Worm (Caenorhabditis elegans) whole organism, L4 larva: ENCODE data around the gene C50D2.1.
A peak's percentile ranks its signal among the peaks of the same experiment; 100 is the strongest.

Experiments used
- D1046.2 ChIP-seq: fragments of 200-800 bp; sonication (Bioruptor generic); IDR thresholded peaks from 2 replicates; pipeline ENCODE4 v1.3.6; 2022; ENCODE audit warnings: missing genetic modification characterization, missing compliant biosample characterization
- F26F4.8 ChIP-seq: fragments of 200-800 bp; sonication (Bioruptor generic); conservative IDR thresholded peaks from 2 replicates; pipeline ENCODE4 v1.3.6; 2022; ENCODE audit warnings: missing genetic modification characterization, missing compliant biosample characterization
- F44E2.7 ChIP-seq: fragments of 200-800 bp; sonication (Bioruptor generic); IDR thresholded peaks from 2 replicates; pipeline ENCODE4 v2.1.2; 2022; ENCODE audit warnings: missing genetic modification characterization, missing compliant biosample characterization
- T20F7.1 ChIP-seq: fragments of 200-800 bp; sonication (Bioruptor generic); optimal IDR thresholded peaks from 2 replicates; lab custom pipeline; 2018; ENCODE audit warnings: mild to moderate bottlenecking, missing genetic modification characterization, missing compliant biosample characterization
- T26A8.4 ChIP-seq: fragments of 200-800 bp; sonication (Bioruptor generic); IDR thresholded peaks from 2 replicates; pipeline ENCODE4 v1.3.6; 2022; ENCODE audit warnings: missing genetic modification characterization, missing compliant biosample characterization
- Y105C5A.15 ChIP-seq: fragments of 200-800 bp; sonication (Bioruptor generic); IDR thresholded peaks from 2 replicates; pipeline ENCODE4 v1.3.6; 2022; ENCODE audit warnings: missing genetic modification characterization, missing compliant biosample characterization
- Y5F2A.4 ChIP-seq: fragments of 200-800 bp; sonication (Bioruptor generic); optimal IDR thresholded peaks from 2 replicates; lab custom pipeline; 2018; ENCODE audit warnings: mild to moderate bottlenecking, missing genetic modification characterization, missing compliant biosample characterization
- aha-1 ChIP-seq: fragments of 150-350 bp; peaks from one replicate; lab custom pipeline; 2014; ENCODE audit warnings: missing biosample characterization, missing genetic modification characterization
- ama-1 ChIP-seq: fragments of 150-350 bp; optimal IDR thresholded peaks from 2 replicates; lab custom pipeline; 2014; ENCODE audit warnings: inconsistent platforms, mixed read lengths
- ceh-44 ChIP-seq: fragments of 200-800 bp; sonication (Bioruptor generic); IDR thresholded peaks from 2 replicates; pipeline ENCODE4 v1.3.6; 2022; ENCODE audit warnings: missing genetic modification reagents, missing genetic modification characterization, missing compliant biosample characterization
- ceh-62 ChIP-seq: sonication (generic microtip); optimal IDR thresholded peaks from 2 replicates; lab custom pipeline; 2017; ENCODE audit warnings: missing biosample characterization, missing genetic modification characterization
- ceh-82 ChIP-seq: sonication (generic microtip); optimal IDR thresholded peaks from 2 replicates; lab custom pipeline; 2017; ENCODE audit warnings: missing biosample characterization, missing genetic modification characterization
- ces-1 ChIP-seq: fragments of 150-350 bp; sonication (generic microtip); optimal IDR thresholded peaks from 4 replicates; lab custom pipeline; 2014; ENCODE audit warnings: missing biosample characterization, missing genetic modification reagents, missing genetic modification characterization
- ctbp-1 ChIP-seq: fragments of 200-800 bp; sonication (Bioruptor generic); IDR thresholded peaks from 2 replicates; pipeline ENCODE4 v1.3.6; 2022; ENCODE audit warnings: missing genetic modification reagents, missing genetic modification characterization, missing compliant biosample characterization
- daf-19 ChIP-seq: fragments of 200-800 bp; sonication (Bioruptor generic); conservative IDR thresholded peaks from 2 replicates; pipeline ENCODE4 v1.3.6; 2022; ENCODE audit warnings: missing genetic modification characterization, missing compliant biosample characterization
- daf-8 ChIP-seq: fragments of 200-800 bp; sonication (Bioruptor generic); IDR thresholded peaks from 2 replicates; pipeline ENCODE4 v1.3.6; 2022; ENCODE audit warnings: missing genetic modification characterization, missing compliant biosample characterization
- dmd-6 ChIP-seq: fragments of 200-800 bp; sonication (Bioruptor generic); IDR thresholded peaks from 2 replicates; pipeline ENCODE4 v1.3.6; 2022; ENCODE audit warnings: missing genetic modification reagents, missing genetic modification characterization, missing compliant biosample characterization
- dpl-1 ChIP-seq: fragments of 150-350 bp; optimal IDR thresholded peaks from 2 replicates; lab custom pipeline; 2014; ENCODE audit warnings: missing biosample characterization, missing genetic modification reagents, missing genetic modification characterization
- dve-1 ChIP-seq: sonication (generic microtip); optimal IDR thresholded peaks from 2 replicates; lab custom pipeline; 2017; ENCODE audit warnings: antibody characterized with exemption, mild to moderate bottlenecking, missing genetic modification characterization, missing compliant biosample characterization; ENCODE audit not compliant: insufficient read depth
- fos-1 ChIP-seq: fragments of 150-350 bp; optimal IDR thresholded peaks from 2 replicates; lab custom pipeline; 2014; ENCODE audit warnings: missing biosample characterization, missing genetic modification characterization
- gei-8 ChIP-seq: fragments of 200-800 bp; sonication (Bioruptor generic); optimal IDR thresholded peaks from 2 replicates; lab custom pipeline; 2018; ENCODE audit warnings: mild to moderate bottlenecking, missing genetic modification characterization, missing compliant biosample characterization
- hlh-11 ChIP-seq: fragments of 200-800 bp; sonication (Bioruptor generic); optimal IDR thresholded peaks from 2 replicates; lab custom pipeline; 2018; ENCODE audit warnings: mild to moderate bottlenecking, missing genetic modification characterization, missing compliant biosample characterization
- hlh-30 ChIP-seq: sonication (generic microtip); optimal IDR thresholded peaks from 2 replicates; lab custom pipeline; 2017; ENCODE audit warnings: antibody characterized with exemption, mild to moderate bottlenecking, missing genetic modification characterization, missing compliant biosample characterization; ENCODE audit not compliant: insufficient read depth
- lin-1 ChIP-seq: fragments of 200-800 bp; sonication (Bioruptor generic); IDR thresholded peaks from 2 replicates; pipeline ENCODE4 v1.3.6; 2022; ENCODE audit warnings: missing genetic modification reagents, missing genetic modification characterization, missing compliant biosample characterization
- lin-29 ChIP-seq: fragments of 200-800 bp; sonication (Bioruptor generic); IDR thresholded peaks from 2 replicates; pipeline ENCODE4 v1.3.6; 2022; ENCODE audit warnings: missing genetic modification reagents, missing genetic modification characterization, missing compliant biosample characterization
- lin-38 ChIP-seq: fragments of 200-800 bp; sonication (Bioruptor generic); IDR thresholded peaks from 2 replicates; pipeline ENCODE4 v1.3.6; 2022; ENCODE audit warnings: missing genetic modification reagents, missing genetic modification characterization, missing compliant biosample characterization
- lir-3 ChIP-seq: sonication (generic microtip); optimal IDR thresholded peaks from 2 replicates; lab custom pipeline; 2016; ENCODE audit warnings: mild to moderate bottlenecking, missing genetic modification characterization, missing compliant biosample characterization
- mdl-1 ChIP-seq, 2 experiments: fragments of 150-350 bp in 1 of 2; sonication (generic microtip) in 1 of 2; optimal IDR thresholded peaks; 2 replicates each; lab custom pipeline; 2014 to 2017; ENCODE audit warnings: missing biosample characterization in 2 of 2, missing genetic modification characterization in 2 of 2
- mdt-29 ChIP-seq: fragments of 200-800 bp; sonication (Bioruptor generic); IDR thresholded peaks from 2 replicates; pipeline ENCODE4 v1.3.6; 2022; ENCODE audit warnings: missing genetic modification reagents, missing genetic modification characterization, missing compliant biosample characterization
- mes-2 ChIP-seq: sonication (generic microtip); optimal IDR thresholded peaks from 2 replicates; lab custom pipeline; 2016; ENCODE audit warnings: missing genotype, mild to moderate bottlenecking, missing genetic modification characterization, missing compliant biosample characterization; ENCODE audit not compliant: poor library complexity, severe bottlenecking
- mxl-2 ChIP-seq: fragments of 200-800 bp; sonication (Bioruptor generic); conservative IDR thresholded peaks from 2 replicates; pipeline ENCODE4 v1.3.6; 2022; ENCODE audit warnings: missing genetic modification reagents, missing genetic modification characterization, missing compliant biosample characterization
- nhr-11 ChIP-seq: fragments of 150-350 bp; optimal IDR thresholded peaks from 2 replicates; lab custom pipeline; 2014; ENCODE audit warnings: missing biosample characterization, missing genetic modification characterization
- nhr-237 ChIP-seq: sonication (generic microtip); optimal IDR thresholded peaks from 2 replicates; lab custom pipeline; 2017; ENCODE audit warnings: missing biosample characterization, missing genetic modification characterization
- nhr-6 ChIP-seq: fragments of 150-350 bp; optimal IDR thresholded peaks from 2 replicates; lab custom pipeline; 2014; ENCODE audit warnings: missing biosample characterization, missing genetic modification characterization
- nhr-76 ChIP-seq: fragments of 150-350 bp; optimal IDR thresholded peaks from 2 replicates; lab custom pipeline; 2014; ENCODE audit warnings: missing biosample characterization, missing genetic modification characterization
- php-3 ChIP-seq: fragments of 200-800 bp; sonication (Bioruptor generic); IDR thresholded peaks from 2 replicates; pipeline ENCODE4 v1.3.6; 2022; ENCODE audit warnings: missing genetic modification reagents, missing genetic modification characterization, missing compliant biosample characterization
- pqm-1 ChIP-seq: sonication (generic microtip); optimal IDR thresholded peaks from 2 replicates; lab custom pipeline; 2017; ENCODE audit warnings: missing biosample characterization, missing genetic modification characterization
- sdz-12 ChIP-seq: fragments of 200-800 bp; sonication (Bioruptor generic); optimal IDR thresholded peaks from 2 replicates; lab custom pipeline; 2018; ENCODE audit warnings: mild to moderate bottlenecking, missing genetic modification characterization, missing compliant biosample characterization
- snpc-1.2 ChIP-seq: fragments of 200-800 bp; sonication (Bioruptor generic); IDR thresholded peaks from 2 replicates; pipeline ENCODE4 v1.3.6; 2022; ENCODE audit warnings: missing genetic modification reagents, missing genetic modification characterization, missing compliant biosample characterization
- spr-3 ChIP-seq: fragments of 200-800 bp; sonication (Bioruptor generic); optimal IDR thresholded peaks from 2 replicates; lab custom pipeline; 2018; ENCODE audit warnings: mild to moderate bottlenecking, missing genetic modification characterization, missing compliant biosample characterization
- unc-39 ChIP-seq: sonication (generic microtip); optimal IDR thresholded peaks from 2 replicates; lab custom pipeline; 2017; ENCODE audit warnings: missing biosample characterization, missing genetic modification characterization
- unc-62 ChIP-seq, 3 experiments: fragments of 150-350 bp in 1 of 3; sonication (generic microtip); optimal IDR thresholded peaks in 2 of 3; peaks in 1 of 3; 1 replicate in 1 of 3; 2 replicates in 2 of 3; lab custom pipeline; 2014 to 2017; ENCODE audit warnings: missing biosample characterization in 3 of 3, missing genetic modification characterization in 3 of 3, missing genetic modification reagents in 3 of 3, missing genotype in 1 of 3
- vab-7 ChIP-seq: fragments of 200-800 bp; sonication (Bioruptor generic); IDR thresholded peaks from 2 replicates; pipeline ENCODE4 v1.3.6; 2022; ENCODE audit warnings: missing genetic modification reagents, missing genetic modification characterization, missing compliant biosample characterization
- zfp-2 ChIP-seq: sonication (generic microtip); optimal IDR thresholded peaks from 2 replicates; lab custom pipeline; 2016; ENCODE audit warnings: mild to moderate bottlenecking, missing genetic modification characterization, missing compliant biosample characterization
- zip-11 ChIP-seq: fragments of 200-800 bp; sonication (Bioruptor generic); IDR thresholded peaks from 2 replicates; pipeline ENCODE4 v1.3.6; 2022; ENCODE audit warnings: missing genetic modification characterization, missing compliant biosample characterization
- zip-2 ChIP-seq: fragments of 150-350 bp; optimal IDR thresholded peaks from 2 replicates; lab custom pipeline; 2014; ENCODE audit warnings: missing biosample characterization, missing genetic modification characterization

Gene C50D2.1

DNA sequence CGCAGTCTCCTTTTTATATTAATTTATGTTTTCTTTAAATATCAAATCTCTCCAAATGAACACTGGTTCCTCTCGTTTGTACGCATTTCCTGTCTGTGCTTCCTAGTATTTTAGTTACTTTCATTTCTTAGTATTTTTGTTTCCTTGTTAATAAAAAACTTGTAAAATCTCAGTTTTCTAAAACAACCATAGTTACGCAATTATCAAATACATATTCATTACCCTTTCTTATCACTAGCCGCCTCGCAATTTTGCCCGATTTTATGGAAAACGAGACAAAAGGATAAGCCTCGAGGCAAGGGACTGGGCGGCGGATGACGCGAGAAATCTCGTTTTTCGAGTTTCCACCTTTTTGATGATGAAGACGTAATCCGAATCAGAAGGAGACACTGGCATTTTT is at the start of gene C50D2.1:
Gene C50D2.1 (plus strand): TSS at position 301 of the 400 bp plus-strand sequence.
- peak; percentile 16 for TF ChIP-seq aha-1 (tag; lab: Kevin White, UChicago)
- TF ChIP-seq Y5F2A.4, result no peak

DNA sequence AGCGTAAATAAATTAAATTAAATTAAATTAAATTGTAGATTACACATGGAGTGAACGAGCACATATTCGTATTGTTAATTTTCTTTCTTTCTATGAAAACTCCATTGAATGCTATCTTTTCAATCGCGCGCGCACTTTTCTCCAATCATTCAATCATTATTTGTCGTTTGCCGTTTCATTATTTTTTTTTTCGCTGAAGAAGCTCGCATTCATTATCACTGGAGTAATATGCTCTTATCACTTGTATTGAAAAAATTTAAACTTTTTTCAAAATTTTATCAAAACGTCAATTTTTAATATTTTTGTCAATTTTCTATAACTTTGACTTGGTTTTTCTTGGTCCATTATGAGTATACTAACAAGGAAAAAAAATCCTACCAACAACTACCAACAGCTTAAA is 45.9 kb upstream of the C50D2.1 start:
- no peak for TF ChIP-seq mdl-1 (tag; optimal IDR thresholded peaks at IDR 0.05; lab: Kevin White, UChicago)
- TF ChIP-seq D1046.2 (GFP tag; lab: Robert Waterston, UW), result no peak
- TF ChIP-seq aha-1 (tag; lab: Kevin White, UChicago), result no peak
- no peak for TF ChIP-seq mdt-29
- TF ChIP-seq sdz-12, result no peak
- no peak for TF ChIP-seq unc-39 (tag; lab: Kevin White, UChicago)
- TF ChIP-seq pqm-1 (tag; lab: Kevin White, UChicago), result peak; percentile 31
- TF ChIP-seq mxl-2 (GFP tag; lab: Robert Waterston, UW), result no peak
- TF ChIP-seq F26F4.8 (GFP tag; lab: Robert Waterston, UW), result no peak
- TF ChIP-seq lin-29 (GFP tag; lab: Robert Waterston, UW), result no peak
- no peak for TF ChIP-seq ceh-82
- no peak for TF ChIP-seq hlh-30 (tag; lab: Kevin White, UChicago)
- TF ChIP-seq nhr-11 (tag; lab: Kevin White, UChicago), result no peak
- no peak for TF ChIP-seq lir-3 (tag; lab: Kevin White, UChicago)
- TF ChIP-seq php-3 (GFP tag; lab: Robert Waterston, UW), result no peak
- TF ChIP-seq dmd-6 (GFP tag; lab: Robert Waterston, UW), result peak; percentile 32; the same call in 1 of the 2 replicates
- TF ChIP-seq T26A8.4 (GFP tag; lab: Robert Waterston, UW), result no peak
- TF ChIP-seq ama-1 (lab: Kevin White, UChicago), result no peak
- no peak for TF ChIP-seq ces-1 (GFP tag; lab: Kevin White, UChicago)
- no peak for TF ChIP-seq mes-2
- peak; percentile 13 for TF ChIP-seq dve-1 (tag; lab: Kevin White, UChicago)
- TF ChIP-seq fos-1 (tag; lab: Kevin White, UChicago), result no peak
- TF ChIP-seq zip-2 (tag; lab: Kevin White, UChicago), result no peak
- no peak for TF ChIP-seq nhr-237 (tag; lab: Kevin White, UChicago)

DNA sequence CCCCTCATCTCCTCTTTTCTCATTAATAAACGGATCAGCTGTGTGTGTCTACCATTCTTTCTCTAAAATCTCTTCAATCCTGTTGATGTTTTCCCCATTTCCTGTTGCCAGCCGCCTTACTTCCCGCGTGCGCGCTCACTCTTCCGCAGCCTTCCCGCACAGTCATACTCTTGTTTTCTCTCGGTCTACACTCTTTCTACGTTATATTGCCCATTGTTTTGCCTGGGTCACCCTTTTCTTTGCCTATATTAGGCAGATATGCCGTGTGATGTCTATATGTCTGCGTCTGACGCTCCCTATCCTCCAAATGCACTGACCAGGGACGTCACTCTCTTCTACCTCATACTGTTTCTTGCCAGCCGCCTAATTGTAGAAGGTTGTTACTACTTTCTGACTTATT is 45.0 kb upstream of the C50D2.1 start:
- no peak for TF ChIP-seq zfp-2
- TF ChIP-seq ctbp-1 (GFP tag; lab: Robert Waterston, UW), result no peak
- no peak for TF ChIP-seq snpc-1.2 (GFP tag; lab: Robert Waterston, UW)
- no peak for TF ChIP-seq unc-39 (tag; lab: Kevin White, UChicago)
- no peak for TF ChIP-seq lin-1 (GFP tag; lab: Robert Waterston, UW)
- peak; percentile 82 for TF ChIP-seq hlh-11 (tag; lab: Kevin White, UChicago)
- TF ChIP-seq nhr-11 (tag; lab: Kevin White, UChicago), result peak; percentile 2
- no peak for TF ChIP-seq zip-2 (tag; lab: Kevin White, UChicago)
- TF ChIP-seq aha-1 (tag; lab: Kevin White, UChicago), result peak; percentile 86
- TF ChIP-seq daf-19, result no peak
- TF ChIP-seq ceh-44 (GFP tag; lab: Robert Waterston, UW), result no peak
- TF ChIP-seq zip-11 (GFP tag; lab: Robert Waterston, UW), result no peak
- no peak for TF ChIP-seq dmd-6 (GFP tag; lab: Robert Waterston, UW)
- peak in 1 of 2 experiments; percentile 57 for TF ChIP-seq unc-62 (GFP tag; optimal IDR thresholded peaks at IDR 0.05 in 1 of 2; lab: Kevin White, UChicago)
- no peak for TF ChIP-seq unc-62 (tag; optimal IDR thresholded peaks at IDR 0.05; lab: Kevin White, UChicago)
- no peak for TF ChIP-seq spr-3 (GFP tag; lab: Kevin White, UChicago)
- no peak for TF ChIP-seq Y105C5A.15 (GFP tag; lab: Robert Waterston, UW)
- no peak for TF ChIP-seq lin-29 (GFP tag; lab: Robert Waterston, UW)
- no peak for TF ChIP-seq mes-2
- no peak for TF ChIP-seq nhr-237 (tag; lab: Kevin White, UChicago)
- TF ChIP-seq nhr-6 (tag; lab: Kevin White, UChicago), result peak; percentile 17
- TF ChIP-seq dpl-1, result no peak
- TF ChIP-seq F44E2.7 (GFP tag; lab: Robert Waterston, UW), result no peak
- TF ChIP-seq gei-8, result no peak
- no peak for TF ChIP-seq vab-7 (GFP tag; lab: Robert Waterston, UW)
- no peak for TF ChIP-seq nhr-76 (tag; lab: Kevin White, UChicago)
- TF ChIP-seq mxl-2 (GFP tag; lab: Robert Waterston, UW), result no peak
- TF ChIP-seq daf-8 (GFP tag; lab: Robert Waterston, UW), result no peak
- TF ChIP-seq lin-38 (GFP tag; lab: Robert Waterston, UW), result no peak
- TF ChIP-seq ces-1 (GFP tag; lab: Kevin White, UChicago), result no peak
- TF ChIP-seq T26A8.4 (GFP tag; lab: Robert Waterston, UW), result no peak; the same call in 1 of the 2 replicates
- no peak for TF ChIP-seq ama-1 (lab: Kevin White, UChicago)
- no peak for TF ChIP-seq T20F7.1 (GFP tag; lab: Kevin White, UChicago)
- no peak for TF ChIP-seq php-3 (GFP tag; lab: Robert Waterston, UW)
- no peak for TF ChIP-seq ceh-62
